Worm (Caenorhabditis elegans) whole organism, L4/young adult: ENCODE results near the gene M04D8.4.

ENCODE experiments used
- W03F9.2 ChIP-seq: fragments of 150-350 bp; optimal IDR thresholded peaks from 2 replicates; lab custom pipeline; 2014; ENCODE audit warnings: missing biosample characterization, missing genetic modification characterization
- dao-5 ChIP-seq: sonication (generic microtip); optimal IDR thresholded peaks from 2 replicates; lab custom pipeline; 2016; ENCODE audit warnings: missing genotype, missing genetic modification characterization, moderate library complexity, missing compliant biosample characterization
- him-1 ChIP-seq: sonication (generic microtip); optimal IDR thresholded peaks from 2 replicates; lab custom pipeline; 2016; ENCODE audit warnings: missing genotype, missing genetic modification reagents, missing genetic modification characterization, missing compliant biosample characterization

Gene M04D8.4

DNA sequence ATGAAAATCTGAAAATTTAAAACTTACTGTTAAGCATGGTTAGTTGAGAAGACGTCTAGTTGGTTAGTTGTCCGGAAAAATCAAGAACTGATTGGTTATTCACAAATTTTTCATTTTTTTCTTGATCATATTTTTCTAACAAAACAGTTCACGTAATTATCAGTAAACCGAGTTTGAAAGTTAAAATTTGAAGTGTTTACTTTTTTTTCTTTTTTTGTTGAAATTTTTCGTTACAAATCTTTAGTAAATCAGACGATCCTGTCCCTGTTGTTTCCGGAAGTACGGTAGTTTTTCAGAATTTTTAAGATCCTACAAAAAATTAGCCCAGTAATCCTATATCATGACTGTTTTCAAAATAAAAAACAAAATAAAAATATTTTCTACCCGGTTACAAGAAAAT lies 30.0 kb downstream of the M04D8.4 start, which contains the start of gene C05B5.2:
TSS of gene C05B5.2 (minus strand) at position 101 of the 400 bp plus-strand sequence.
- TF ChIP-seq W03F9.2 (tag; lab: Kevin White, UChicago), result no peak
- TF ChIP-seq dao-5 (tag; lab: Kevin White, UChicago), result no peak
- no peak for TF ChIP-seq him-1 (tag; lab: Kevin White, UChicago)

- TF ChIP-seq him-1 (tag; lab: Kevin White, UChicago) (no peak), dao-5 (tag; lab: Kevin White, UChicago) (no peak), W03F9.2 (tag; lab: Kevin White, UChicago) (no peak)
Observed at ce11 chrIII:9999235-9999634, 31.2 kb downstream of the M04D8.4 start, which contains the start of gene C05B5.17. Gene C05B5.17, minus strand, starts transcription at chrIII:9999335.

DNA sequence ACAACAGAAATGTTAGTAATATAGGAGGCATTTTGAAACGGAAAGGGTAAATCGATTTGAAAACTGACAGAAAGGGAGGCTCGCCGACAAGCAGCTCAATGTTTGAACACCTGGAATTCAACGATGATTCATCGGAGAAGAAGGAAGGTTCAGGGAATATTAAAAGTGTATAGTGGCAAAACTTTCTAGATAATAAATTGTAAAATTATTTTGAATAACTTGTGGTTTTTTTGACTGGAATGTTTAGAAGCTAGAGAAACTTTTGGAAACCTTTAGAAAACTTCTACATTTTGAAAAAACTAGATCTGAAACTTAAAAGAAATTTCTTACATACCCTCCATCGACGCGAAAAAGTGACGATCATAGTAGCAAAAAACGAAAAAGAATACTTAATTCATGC lies 32.6 kb downstream of the M04D8.4 start, which contains the start of gene pqn-8:
TSS of gene pqn-8 (minus strand) at position 101 of the 400 bp plus-strand sequence.
- TF ChIP-seq him-1 (tag; lab: Kevin White, UChicago) (no peak), dao-5 (tag; lab: Kevin White, UChicago) (no peak), W03F9.2 (tag; lab: Kevin White, UChicago) (no peak)

DNA sequence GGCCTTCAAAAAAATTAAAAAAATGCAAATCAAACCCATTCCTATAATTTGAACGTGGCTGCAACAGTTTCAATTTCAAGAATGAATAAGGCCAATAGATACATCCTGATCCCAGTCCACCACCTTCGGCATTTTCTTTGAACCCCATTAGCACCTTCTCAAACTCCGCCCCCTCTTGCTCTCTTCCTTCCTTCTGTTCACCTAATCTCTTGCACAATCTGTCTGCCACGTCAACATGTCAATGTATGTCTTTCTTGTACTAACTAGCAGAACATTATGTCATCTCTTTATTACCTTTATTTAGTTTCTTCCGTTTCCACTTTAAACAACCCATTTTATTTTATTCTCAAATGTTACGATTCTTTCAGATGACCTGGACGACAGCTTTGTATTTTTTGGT lies 36.9 kb downstream of the M04D8.4 start, which contains the start of gene C05B5.4:
TSS of gene C05B5.4 (plus strand) at position 351 of the 400 bp plus-strand sequence.
- TF ChIP-seq him-1 (tag; lab: Kevin White, UChicago) (no peak), W03F9.2 (tag; lab: Kevin White, UChicago) (no peak), dao-5 (tag; lab: Kevin White, UChicago) (no peak)

DNA sequence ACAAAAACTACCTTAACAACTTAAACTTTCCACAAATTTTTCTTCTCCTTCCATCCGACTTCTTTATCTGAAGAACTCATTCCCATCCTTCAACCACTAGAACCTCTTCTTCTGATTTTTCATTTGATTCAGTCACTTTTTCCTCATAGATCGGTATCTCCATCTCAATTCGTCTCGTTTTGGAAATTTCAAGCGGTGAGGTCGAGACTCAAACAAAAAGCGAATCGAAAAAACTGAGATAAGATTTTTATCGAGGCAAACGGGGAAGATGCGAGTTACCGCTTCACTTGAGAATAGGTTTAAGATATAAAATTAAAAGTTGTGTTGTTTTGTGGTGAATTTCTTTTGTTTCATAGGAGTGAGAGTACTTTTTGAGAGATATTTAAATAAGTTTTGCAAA lies 39.1 kb downstream of the M04D8.4 start:
- TF ChIP-seq W03F9.2 (tag; lab: Kevin White, UChicago), result no peak
- TF ChIP-seq him-1 (tag; lab: Kevin White, UChicago), result no peak
- no peak for TF ChIP-seq dao-5 (tag; lab: Kevin White, UChicago)

DNA sequence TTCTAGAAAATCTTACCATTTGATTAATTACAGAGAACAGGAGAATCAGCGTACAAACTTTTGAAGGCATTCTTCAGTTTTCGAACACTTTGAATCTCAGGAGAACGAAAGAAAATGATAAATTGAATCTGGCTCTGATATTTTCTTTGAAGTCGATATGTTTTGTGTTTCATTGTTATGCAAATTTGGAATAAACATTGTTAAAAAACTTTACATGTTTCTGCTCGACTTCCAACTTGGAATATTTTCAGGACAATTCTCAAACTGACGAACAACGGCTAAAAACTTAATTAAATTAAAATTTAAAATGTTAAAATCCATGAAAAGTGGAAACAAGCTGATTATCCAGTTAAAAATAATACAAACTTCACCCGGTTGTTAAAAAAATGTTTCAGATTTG lies 42.1 kb downstream of the M04D8.4 start, which contains the start of gene C05B5.1:
TSS of gene C05B5.1 (minus strand) at position 101 of the 400 bp plus-strand sequence.
- no peak for TF ChIP-seq W03F9.2 (tag; lab: Kevin White, UChicago)
- TF ChIP-seq him-1 (tag; lab: Kevin White, UChicago), result no peak
- no peak for TF ChIP-seq dao-5 (tag; lab: Kevin White, UChicago)

DNA sequence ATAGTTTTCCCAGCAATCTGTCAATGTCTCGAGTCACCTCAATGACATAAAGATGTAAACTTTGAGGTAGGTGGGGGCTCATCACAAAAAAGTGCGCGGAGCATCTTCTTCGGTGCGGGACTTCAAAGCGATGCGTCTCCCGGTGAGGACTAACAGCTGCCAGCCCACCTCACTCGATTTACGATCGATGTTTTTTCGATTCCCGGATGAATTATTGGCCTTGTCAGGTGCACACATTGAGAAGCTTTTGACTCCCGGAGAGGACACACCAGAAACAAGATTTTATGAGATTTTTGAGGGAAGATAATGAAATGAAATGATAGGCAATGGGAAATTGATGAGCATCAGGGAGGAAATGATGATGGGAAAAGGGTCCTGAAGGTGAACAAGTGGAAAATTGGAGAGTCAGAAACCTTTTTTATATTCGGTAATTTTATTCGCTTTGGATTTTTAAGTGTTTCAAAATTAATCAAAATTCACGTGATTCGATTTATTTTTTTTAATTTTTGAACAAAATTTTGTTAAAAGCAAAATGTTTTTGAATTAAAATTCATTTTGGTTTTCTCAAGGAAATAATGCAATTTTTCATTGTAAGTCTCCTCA lies 43.5 kb downstream of the M04D8.4 start, which contains the start of gene C05B5.12:
TSS of gene C05B5.12 (plus strand) at position 553 of the 603 bp plus-strand sequence.
- TF ChIP-seq W03F9.2 (tag; lab: Kevin White, UChicago) (no peak), him-1 (tag; lab: Kevin White, UChicago) (no peak), dao-5 (tag; lab: Kevin White, UChicago) (no peak)

ce11 chrIII:9985542-9985941 lies 44.9 kb downstream of the M04D8.4 start:
- TF ChIP-seq W03F9.2 (tag; lab: Kevin White, UChicago) (no peak), him-1 (tag; lab: Kevin White, UChicago) (no peak)

DNA sequence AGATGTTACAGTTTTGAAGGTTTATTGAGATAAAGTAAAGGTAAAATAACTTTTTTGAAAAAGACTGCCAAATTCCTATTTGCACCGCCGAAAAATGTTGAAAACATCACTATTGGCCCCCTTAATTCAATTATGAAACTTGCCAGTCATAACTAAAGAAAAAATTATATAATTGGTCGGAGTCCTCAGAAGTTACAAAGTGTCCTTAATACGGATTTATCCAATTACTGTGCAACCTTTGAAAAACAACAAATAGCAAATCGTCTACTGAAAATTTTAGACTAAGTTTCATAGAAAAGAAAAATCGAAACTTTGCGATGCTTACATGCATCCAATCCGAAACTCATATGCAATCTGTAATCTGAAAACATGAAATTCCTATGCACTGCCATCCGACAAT lies 45.8 kb downstream of the M04D8.4 start:
- TF ChIP-seq dao-5 (tag; lab: Kevin White, UChicago) (no peak), him-1 (tag; lab: Kevin White, UChicago) (no peak), W03F9.2 (tag; lab: Kevin White, UChicago) (no peak)

- TF ChIP-seq dao-5 (tag; lab: Kevin White, UChicago) (no peak), him-1 (tag; lab: Kevin White, UChicago) (no peak), W03F9.2 (tag; lab: Kevin White, UChicago) (no peak)
Observed at ce11 chrIII:9982119-9982642, 48.3 kb downstream of the M04D8.4 start.
